Fruit fly (Drosophila melanogaster): ENCODE results near the gene CG32452.

The CG32452 gene

DNA sequence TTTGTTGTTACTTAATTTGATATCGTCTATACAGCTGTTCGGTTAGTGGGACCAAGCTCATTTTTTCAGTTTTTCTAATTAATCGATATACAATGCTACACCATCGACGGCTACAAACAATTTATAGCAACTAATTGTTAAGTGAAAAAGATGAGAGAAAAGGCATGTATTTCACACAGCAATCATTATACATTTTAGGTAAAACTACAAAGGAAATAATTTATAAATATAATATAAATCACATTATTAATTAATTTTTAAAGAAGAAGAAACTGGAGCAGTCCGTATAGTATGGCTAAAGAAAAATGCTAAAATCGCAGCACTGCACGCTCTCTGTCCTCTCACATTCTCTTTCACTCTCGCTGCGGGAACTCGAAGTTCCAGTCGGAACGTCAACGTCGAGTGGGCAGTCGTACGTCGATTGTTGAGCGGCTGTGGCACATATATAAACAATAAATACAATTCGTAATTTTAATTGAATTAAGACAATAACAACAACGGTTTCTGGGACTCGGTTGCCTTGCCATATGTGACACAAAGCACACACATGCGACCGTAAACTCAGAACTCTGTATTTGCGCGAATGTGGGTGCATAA lies 10.3 kb downstream of the CG32452 start, which contains the start of the genes CG14450 and CG11367 (continued):
- TF ChIP-seq eg (GFP tag; IDR thresholded peaks at IDR 0.05) (0 out of 3 replicates have a peak, but pooled peaks have one; percentile 17), Met (GFP tag; optimal IDR thresholded peaks at IDR 0.05) (no peak), Lpt (GFP tag; optimal IDR thresholded peaks at IDR 0.05) (no peak), CG6808 (GFP tag; optimal IDR thresholded peaks at IDR 0.05) (peak; percentile 40), CG10631 (GFP tag; optimal IDR thresholded peaks at IDR 0.05) (no peak), svp (GFP tag) (no peak), Sox15 (GFP tag; optimal IDR thresholded peaks at IDR 0.05) (no peak), CG11294 (GFP tag; IDR thresholded peaks at IDR 0.05) (no peak), OdsH (GFP tag; optimal IDR thresholded peaks at IDR 0.05) (no peak), CG6792 (GFP tag; optimal IDR thresholded peaks at IDR 0.05) (no peak), esn (GFP tag; optimal IDR thresholded peaks at IDR 0.05) (peak; percentile 16), CG3919 (GFP tag; optimal IDR thresholded peaks at IDR 0.05) (no peak), acj6 (GFP tag; optimal IDR thresholded peaks at IDR 0.05) (no peak)

- TF ChIP-seq CG8119 (GFP tag; IDR thresholded peaks at IDR 0.05) (no peak), Eip75B (GFP tag; optimal IDR thresholded peaks at IDR 0.05) (no peak), Ets21C (GFP tag; optimal IDR thresholded peaks at IDR 0.05) (no peak), CG3032 (tag; optimal IDR thresholded peaks at IDR 0.05) (no peak), achi (GFP tag; optimal IDR thresholded peaks at IDR 0.05) (no peak), vri (GFP tag; optimal IDR thresholded peaks at IDR 0.05) (no peak), Hr4 (GFP tag; optimal IDR thresholded peaks at IDR 0.05) (no peak), Sox15 (GFP tag; optimal IDR thresholded peaks at IDR 0.05) (no peak), fd85E (GFP tag; optimal IDR thresholded peaks at IDR 0.05) (no peak), Hr38 (GFP tag; optimal IDR thresholded peaks at IDR 0.05) (no peak)
Measured at dm6 chr3L:22729466-22729865, 11.9 kb downstream of the CG32452 start, which contains the start of gene CG32454. Gene CG32454 (plus strand): TSS chr3L:22729766.

DNA sequence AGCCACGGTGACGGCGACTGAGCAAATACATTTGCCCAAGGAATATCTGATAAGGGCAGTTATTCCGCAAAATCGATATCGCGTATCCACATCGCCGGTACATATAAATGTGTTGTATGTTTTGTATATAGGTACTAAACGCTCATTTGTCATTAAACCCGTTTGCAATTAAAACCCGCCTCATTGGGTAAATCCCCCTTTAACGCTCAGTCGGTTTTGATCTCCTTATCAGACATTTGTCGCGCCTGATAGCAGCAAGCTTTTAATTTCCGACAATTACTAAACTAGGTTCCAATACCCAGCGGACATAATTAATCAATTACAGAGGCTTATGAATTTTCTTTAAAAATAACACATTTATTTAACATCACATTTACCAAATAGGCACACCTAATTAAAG lies 13.9 kb downstream of the CG32452 start:
- TF ChIP-seq OdsH (GFP tag; optimal IDR thresholded peaks at IDR 0.05) (no peak), Eip93F (GFP tag; optimal IDR thresholded peaks at IDR 0.05) (no peak), CG16779 (tag; optimal IDR thresholded peaks at IDR 0.05) (no peak), CG34406 (GFP tag; optimal IDR thresholded peaks at IDR 0.05) (no peak), Sox14 (GFP tag; optimal IDR thresholded peaks at IDR 0.05) (no peak)

DNA sequence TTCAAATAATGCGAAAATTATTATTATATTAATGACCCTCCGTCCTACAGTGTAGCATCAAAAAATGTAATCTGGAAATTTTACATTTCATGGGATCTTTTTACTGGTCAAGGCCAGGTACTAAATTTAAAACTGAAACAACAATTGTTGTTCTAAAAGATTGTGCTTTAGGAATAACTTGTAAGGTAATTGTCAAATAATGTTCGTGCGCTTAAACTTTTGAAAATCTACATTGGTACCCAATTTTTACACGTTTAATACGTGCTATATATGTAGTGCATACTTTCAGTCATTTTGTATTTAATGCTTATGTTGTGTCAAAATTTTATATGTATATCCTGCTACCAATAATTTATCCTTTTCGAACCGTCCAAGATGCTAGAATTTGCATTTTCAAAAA lies 16.1 kb downstream of the CG32452 start:
- TF ChIP-seq fkh (GFP tag; optimal IDR thresholded peaks at IDR 0.05) (no peak), CG16779 (tag; optimal IDR thresholded peaks at IDR 0.05) (no peak), spab (GFP tag; optimal IDR thresholded peaks at IDR 0.05) (no peak), Blimp-1 (GFP tag; optimal IDR thresholded peaks at IDR 0.05) (no peak), Gug (GFP tag; IDR thresholded peaks at IDR 0.05) (no peak), CG6163 (GFP tag; IDR thresholded peaks at IDR 0.05) (no peak), Eip75B (GFP tag; optimal IDR thresholded peaks at IDR 0.05) (no peak), acj6 (GFP tag; optimal IDR thresholded peaks at IDR 0.05) (no peak), vri (GFP tag; optimal IDR thresholded peaks at IDR 0.05) (no peak), CG4318 (GFP tag; optimal IDR thresholded peaks at IDR 0.05) (no peak), eg (GFP tag; IDR thresholded peaks at IDR 0.05) (no peak), svp (GFP tag) (no peak), CG6276 (GFP tag; optimal IDR thresholded peaks at IDR 0.05) (no peak), Sox15 (GFP tag; optimal IDR thresholded peaks at IDR 0.05) (no peak), fd85E (GFP tag; optimal IDR thresholded peaks at IDR 0.05) (no peak)
